Fruit fly (Drosophila melanogaster) whole organism, embryonic: ENCODE data around the gene CG14302.

Experiments used
- CG10565 ChIP-seq: fragments of 200-800 bp; sonication (Bioruptor generic); optimal IDR thresholded peaks from 3 replicates; lab custom pipeline; 2016; ENCODE audit warnings: missing biosample characterization, mild to moderate bottlenecking, missing genetic modification characterization
- CG12071 ChIP-seq: fragments of 200-800 bp; sonication (Bioruptor generic); optimal IDR thresholded peaks from 3 replicates; lab custom pipeline; 2018; ENCODE audit warnings: missing biosample characterization, mild to moderate bottlenecking, missing genetic modification characterization
- CG14050 ChIP-seq: fragments of 200-800 bp; sonication (Bioruptor generic); IDR thresholded peaks from 3 replicates; pipeline ENCODE4 v1.3.6; 2022; ENCODE audit warnings: missing biosample characterization, missing genetic modification characterization
- CG14860 ChIP-seq: fragments of 200-800 bp; sonication (Bioruptor generic); IDR thresholded peaks from 3 replicates; pipeline ENCODE4 v1.3.6; 2022; ENCODE audit warnings: missing biosample characterization, missing genetic modification characterization; ENCODE audit not compliant: partially characterized antibody
- CG1603 ChIP-seq: fragments of 200-800 bp; sonication (Bioruptor generic); optimal IDR thresholded peaks from 2 replicates; lab custom pipeline; 2019; ENCODE audit warnings: missing biosample characterization, mild to moderate bottlenecking, missing genetic modification characterization, moderate library complexity
- CG16779 ChIP-seq: fragments of 200-800 bp; sonication (Bioruptor generic); IDR thresholded peaks from 2 replicates; pipeline ENCODE4 v1.3.6; 2022; ENCODE audit warnings: missing biosample characterization, missing genetic modification characterization
- CG17385 ChIP-seq: fragments of 200-800 bp; sonication (Bioruptor generic); optimal IDR thresholded peaks from 3 replicates; lab custom pipeline; 2018; ENCODE audit warnings: missing biosample characterization, mild to moderate bottlenecking, missing genetic modification characterization
- CG18476 ChIP-seq: fragments of 200-800 bp; sonication (Bioruptor generic); optimal IDR thresholded peaks from 2 replicates; lab custom pipeline; 2016; ENCODE audit warnings: missing biosample characterization, mild to moderate bottlenecking, missing genetic modification characterization
- CG30431 ChIP-seq: fragments of 200-800 bp; sonication (Bioruptor generic); optimal IDR thresholded peaks from 2 replicates; lab custom pipeline; 2017; ENCODE audit warnings: missing biosample characterization, missing genetic modification characterization
- CG31365 ChIP-seq: fragments of 200-800 bp; sonication (Bioruptor generic); optimal IDR thresholded peaks from 2 replicates; lab custom pipeline; 2018; ENCODE audit warnings: missing biosample characterization, mild to moderate bottlenecking, missing genetic modification characterization
- CG4282 ChIP-seq: fragments of 200-800 bp; sonication (Bioruptor generic); optimal IDR thresholded peaks from 2 replicates; lab custom pipeline; 2016; ENCODE audit warnings: missing biosample characterization, missing genetic modification characterization
- CG4424 ChIP-seq: fragments of 200-800 bp; sonication (Bioruptor generic); optimal IDR thresholded peaks from 3 replicates; lab custom pipeline; 2016; ENCODE audit warnings: missing biosample characterization, missing genetic modification characterization
- CG6683 ChIP-seq: fragments of 200-800 bp; sonication (Bioruptor generic); optimal IDR thresholded peaks from 2 replicates; lab custom pipeline; 2017; ENCODE audit warnings: missing biosample characterization, mild to moderate bottlenecking, missing genetic modification characterization, missing genetic modification reagents
- CG6765 ChIP-seq: fragments of 200-800 bp; sonication (Bioruptor generic); optimal IDR thresholded peaks from 3 replicates; lab custom pipeline; 2017; ENCODE audit warnings: missing biosample characterization, mild to moderate bottlenecking, missing genetic modification characterization
- CG7357 ChIP-seq: fragments of 200-800 bp; sonication (Bioruptor generic); IDR thresholded peaks from 3 replicates; pipeline ENCODE4 v1.3.6; 2022; ENCODE audit warnings: missing biosample characterization, missing genetic modification characterization
- CG7963 ChIP-seq: fragments of 200-800 bp; sonication (Bioruptor generic); IDR thresholded peaks from 3 replicates; pipeline ENCODE4 v1.3.6; 2022; ENCODE audit warnings: missing biosample characterization, missing genetic modification characterization; ENCODE audit not compliant: partially characterized antibody
- CG8388 ChIP-seq: fragments of 200-800 bp; sonication (Bioruptor generic); optimal IDR thresholded peaks from 2 replicates; lab custom pipeline; 2019; ENCODE audit warnings: missing biosample characterization, mild to moderate bottlenecking, missing genetic modification characterization, moderate library complexity
- CG8478 ChIP-seq: fragments of >200 bp; optimal IDR thresholded peaks from 2 replicates; lab custom pipeline; 2018
- CG9215 ChIP-seq: fragments of 200-800 bp; sonication (Bioruptor generic); IDR thresholded peaks from 2 replicates; pipeline ENCODE4 v1.3.6; 2022; ENCODE audit warnings: missing biosample characterization, missing genetic modification characterization
- CG9797 ChIP-seq: fragments of 200-800 bp; sonication (Bioruptor generic); optimal IDR thresholded peaks from 3 replicates; lab custom pipeline; 2018; ENCODE audit warnings: missing biosample characterization, mild to moderate bottlenecking, missing genetic modification characterization
- CHES-1-like ChIP-seq: fragments of 200-800 bp; sonication (Bioruptor generic); optimal IDR thresholded peaks from 2 replicates; lab custom pipeline; 2016; ENCODE audit warnings: missing biosample characterization, missing genetic modification characterization
- Doc3 ChIP-seq: fragments of 200-800 bp; sonication (Bioruptor generic); IDR thresholded peaks from 3 replicates; pipeline ENCODE4 v1.3.6; 2022; ENCODE audit warnings: missing biosample characterization, missing genetic modification characterization; ENCODE audit not compliant: partially characterized antibody
- Fer2 ChIP-seq: fragments of 200-800 bp; sonication (Bioruptor generic); optimal IDR thresholded peaks from 2 replicates; lab custom pipeline; 2018; ENCODE audit warnings: missing biosample characterization, mild to moderate bottlenecking, missing genetic modification characterization, moderate library complexity
- H2.0 ChIP-seq: fragments of 200-800 bp; sonication (Bioruptor generic); IDR thresholded peaks from 2 replicates; pipeline ENCODE4 v1.3.6; 2022; ENCODE audit warnings: missing biosample characterization, missing genetic modification characterization
- HLH54F ChIP-seq: fragments of 200-800 bp; sonication (Bioruptor generic); optimal IDR thresholded peaks from 3 replicates; lab custom pipeline; 2016; ENCODE audit warnings: missing biosample characterization, missing genetic modification characterization
- HLHmδ ChIP-seq: fragments of 200-800 bp; sonication (Bioruptor generic); optimal IDR thresholded peaks from 2 replicates; lab custom pipeline; 2018; ENCODE audit warnings: missing biosample characterization, mild to moderate bottlenecking, missing genetic modification characterization, moderate library complexity
- Lhr ChIP-seq: fragments of 200-800 bp; sonication (Bioruptor generic); optimal IDR thresholded peaks from 3 replicates; lab custom pipeline; 2017; ENCODE audit warnings: mild to moderate bottlenecking, missing biosample characterization, missing genetic modification reagents, missing genetic modification characterization
- MESR4 ChIP-seq: fragments of 200-800 bp; sonication (Bioruptor generic); optimal IDR thresholded peaks from 2 replicates; lab custom pipeline; 2018; ENCODE audit warnings: missing biosample characterization, mild to moderate bottlenecking, missing genetic modification characterization, moderate library complexity
- Mes4 ChIP-seq: fragments of 200-800 bp; sonication (Bioruptor generic); optimal IDR thresholded peaks from 2 replicates; lab custom pipeline; 2016; ENCODE audit warnings: missing biosample characterization, missing genetic modification characterization
- NFAT ChIP-seq: fragments of 200-800 bp; sonication (Bioruptor generic); IDR thresholded peaks from 2 replicates; pipeline ENCODE4 v1.3.6; 2022; ENCODE audit warnings: missing biosample characterization, missing genetic modification characterization
- NK7.1 ChIP-seq: fragments of 200-800 bp; sonication (Bioruptor generic); optimal IDR thresholded peaks from 3 replicates; lab custom pipeline; 2016; ENCODE audit warnings: missing biosample characterization, missing genetic modification characterization
- Oaz ChIP-seq: fragments of 200-800 bp; sonication (Bioruptor generic); IDR thresholded peaks from 2 replicates; pipeline ENCODE4 v1.3.6; 2022; ENCODE audit warnings: missing biosample characterization, missing genetic modification characterization
- Oli ChIP-seq: fragments of 200-800 bp; sonication (Bioruptor generic); optimal IDR thresholded peaks from 2 replicates; lab custom pipeline; 2018; ENCODE audit warnings: missing biosample characterization, mild to moderate bottlenecking, missing genetic modification characterization, moderate library complexity
- Usf ChIP-seq: fragments of 200-800 bp; sonication (Bioruptor generic); optimal IDR thresholded peaks from 2 replicates; lab custom pipeline; 2017; ENCODE audit warnings: missing genotype, missing biosample characterization, missing genetic modification characterization
- ara ChIP-seq: fragments of 200-800 bp; sonication (Bioruptor generic); IDR thresholded peaks from 2 replicates; pipeline ENCODE4 v1.3.6; 2022; ENCODE audit warnings: missing biosample characterization, missing genetic modification characterization
- bowl ChIP-seq: fragments of 200-800 bp; sonication (Bioruptor generic); IDR thresholded peaks from 2 replicates; pipeline ENCODE4 v1.3.6; 2022; ENCODE audit warnings: missing biosample characterization, missing genetic modification characterization
- bsh ChIP-seq, 2 experiments: fragments of 200-800 bp; sonication (Bioruptor generic); optimal IDR thresholded peaks; 2 replicates each; lab custom pipeline; 2017 to 2018; ENCODE audit warnings: mild to moderate bottlenecking in 2 of 2, missing biosample characterization in 2 of 2, missing genetic modification characterization in 2 of 2, moderate library complexity in 1 of 2
- cato ChIP-seq: fragments of 200-800 bp; sonication (Bioruptor generic); optimal IDR thresholded peaks from 2 replicates; lab custom pipeline; 2016; ENCODE audit warnings: missing biosample characterization, missing genetic modification characterization, borderline replicate concordance
- cg ChIP-seq: fragments of 200-800 bp; sonication (Bioruptor generic); optimal IDR thresholded peaks from 3 replicates; lab custom pipeline; 2019; ENCODE audit warnings: missing biosample characterization, mild to moderate bottlenecking, missing genetic modification characterization, moderate library complexity
- da ChIP-seq: fragments of 200-800 bp; sonication (Bioruptor generic); optimal IDR thresholded peaks from 2 replicates; lab custom pipeline; 2016; ENCODE audit warnings: missing biosample characterization, missing genetic modification characterization
- en ChIP-seq: fragments of 200-800 bp; sonication (Bioruptor generic); optimal IDR thresholded peaks from 2 replicates; lab custom pipeline; 2016; ENCODE audit warnings: missing biosample characterization, missing genetic modification characterization
- gro ChIP-seq: fragments of 200-800 bp; sonication (Bioruptor generic); optimal IDR thresholded peaks from 2 replicates; lab custom pipeline; 2016; ENCODE audit warnings: missing biosample characterization, missing genetic modification characterization
- hb ChIP-seq: fragments of 200-800 bp; sonication (Bioruptor generic); IDR thresholded peaks from 3 replicates; pipeline ENCODE4 v1.3.6; 2022; ENCODE audit warnings: missing biosample characterization, missing genetic modification characterization; ENCODE audit not compliant: partially characterized antibody
- lmd ChIP-seq: fragments of 200-800 bp; sonication (Bioruptor generic); IDR thresholded peaks from 2 replicates; pipeline ENCODE4 v1.3.6; 2022; ENCODE audit warnings: missing biosample characterization, missing genetic modification characterization
- p53 ChIP-seq: fragments of 200-800 bp; sonication (Bioruptor generic); optimal IDR thresholded peaks from 2 replicates; lab custom pipeline; 2016; ENCODE audit warnings: missing biosample characterization, missing genetic modification characterization
- sens ChIP-seq: fragments of 200-800 bp; sonication (Bioruptor generic); peaks from one replicate; lab custom pipeline; 2016; ENCODE audit warnings: missing biosample characterization, missing genetic modification characterization
- sim ChIP-seq: fragments of 200-800 bp; sonication (Bioruptor generic); IDR thresholded peaks from 2 replicates; pipeline ENCODE4 v1.3.6; 2022; ENCODE audit warnings: missing biosample characterization, missing genetic modification characterization
- sima ChIP-seq: fragments of 200-800 bp; sonication (Bioruptor generic); optimal IDR thresholded peaks from 2 replicates; lab custom pipeline; 2016; ENCODE audit warnings: missing biosample characterization, missing genetic modification characterization
- tup ChIP-seq: fragments of 200-800 bp; sonication (Bioruptor generic); optimal IDR thresholded peaks from 2 replicates; lab custom pipeline; 2016; ENCODE audit warnings: missing biosample characterization, mild to moderate bottlenecking, missing genetic modification characterization, moderate library complexity
- zen ChIP-seq: fragments of 200-800 bp; sonication (Bioruptor generic); optimal IDR thresholded peaks from 3 replicates; lab custom pipeline; 2018; ENCODE audit warnings: missing biosample characterization, mild to moderate bottlenecking, missing genetic modification characterization, moderate library complexity

The CG14302 gene

DNA sequence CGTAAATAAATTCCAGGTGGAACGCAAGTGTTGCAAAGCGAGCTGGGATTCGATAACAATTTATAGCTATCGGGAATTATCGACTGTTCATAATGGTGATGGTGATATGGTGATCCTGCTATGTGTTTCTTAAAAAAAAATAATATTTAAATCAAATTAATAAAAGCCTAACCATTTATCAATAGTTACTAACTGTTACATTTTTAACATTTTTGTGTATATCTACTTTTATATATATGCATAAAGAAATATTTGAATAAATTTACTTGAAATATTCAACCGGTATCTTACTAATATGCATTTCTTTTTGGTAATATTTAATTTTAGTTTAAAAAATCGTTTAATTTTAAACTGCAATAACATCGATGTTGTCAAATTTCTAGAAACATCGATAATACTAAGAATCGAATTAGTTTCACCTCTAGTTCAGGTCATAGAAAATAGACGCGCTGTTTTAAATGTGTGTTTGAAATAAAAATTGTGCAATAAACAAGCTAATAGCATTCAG lies 13.5 kb downstream of the CG14302 start, which contains the start of the genes PGS1 and gwl (continued):
- TF ChIP-seq CG30431 (peak; percentile 2), H2.0 (GFP tag; lab: Robert Waterston, UW) (peak; percentile 75), MESR4 (GFP tag; lab: Kevin White, UChicago) (no peak), CG12071 (GFP tag; lab: Kevin White, UChicago) (no peak), sens (GFP tag; lab: Kevin White, UChicago) (peak; percentile 93), lmd (GFP tag; lab: Robert Waterston, UW) (peak; percentile 84), CG6765 (GFP tag; lab: Kevin White, UChicago) (peak; percentile 42), sima (no peak), CG8478 (lab: Kevin White, UChicago) (no peak), CG4424 (GFP tag; lab: Kevin White, UChicago) (peak; percentile 78), CG18476 (GFP tag; lab: Kevin White, UChicago) (peak; percentile 25), Mes4 (no peak), CG16779 (GFP tag; lab: Robert Waterston, UW) (0 out of 2 replicates have a peak, but pooled peaks have one; percentile 11), CG4282 (GFP tag; lab: Kevin White, UChicago) (no peak), NFAT (GFP tag; lab: Robert Waterston, UW) (peak; percentile 64), HLH54F (peak; percentile 54), cg (GFP tag; lab: Kevin White, UChicago) (no peak), Fer2 (peak; percentile 58), CG14050 (peak; percentile 33; the same call in 1 of the 3 replicates), NK7.1 (GFP tag; lab: Kevin White, UChicago) (no peak), CG6683 (peak; percentile 26), CG9215 (GFP tag; lab: Robert Waterston, UW) (peak; percentile 75), CG17385 (GFP tag; lab: Kevin White, UChicago) (no peak), zen (tag; lab: Kevin White, UChicago) (peak; percentile 51), Lhr (GFP tag; lab: Kevin White, UChicago) (peak; percentile 24), en (GFP tag; lab: Kevin White, UChicago) (no peak), sim (GFP tag; lab: Robert Waterston, UW) (no peak), CG1603 (tag; lab: Kevin White, UChicago) (no peak), CHES-1-like (peak; percentile 26), bowl (GFP tag; lab: Robert Waterston, UW) (no peak), ara (peak; percentile 47; the same call in 1 of the 2 replicates), cato (GFP tag; lab: Kevin White, UChicago) (peak; percentile 33), CG8388 (GFP tag; lab: Kevin White, UChicago) (peak; percentile 66), da (GFP tag; lab: Kevin White, UChicago) (no peak), Doc3 (GFP tag; lab: Robert Waterston, UW) (peak; percentile 65), bsh (GFP tag; optimal IDR thresholded peaks at IDR 0.05; lab: Kevin White, UChicago) (peak in 1 of 2 experiments; percentile 74), CG9797 (GFP tag; lab: Kevin White, UChicago) (no peak), Usf (GFP tag; lab: Kevin White, UChicago) (peak; percentile 42), CG7357 (GFP tag; lab: Robert Waterston, UW) (peak; percentile 70; the same call in 1 of the 3 replicates), hb (GFP tag; lab: Robert Waterston, UW) (no peak), CG14860 (GFP tag; lab: Robert Waterston, UW) (peak; percentile 44; the same call in 2 of the 3 replicates), CG7963 (GFP tag; lab: Robert Waterston, UW) (no peak), p53 (GFP tag; lab: Kevin White, UChicago) (no peak), tup (GFP tag; lab: Kevin White, UChicago) (no peak), CG31365 (tag; lab: Kevin White, UChicago) (no peak), Oli (no peak), Oaz (GFP tag; lab: Robert Waterston, UW) (peak; percentile 66), gro (GFP tag; lab: Kevin White, UChicago) (no peak), HLHmδ (no peak), CG10565 (GFP tag; lab: Kevin White, UChicago) (no peak)
